Worm (Caenorhabditis elegans) whole organism, mixed stage, embryonic: ENCODE results near the gene nuo-1.
A peak's percentile ranks its signal among the peaks of the same experiment; 100 is the strongest.

Source experiments
- M03D4.4 ChIP-seq: sonication (generic microtip); optimal IDR thresholded peaks from 2 replicates; lab custom pipeline; 2017; ENCODE audit warnings: mild to moderate bottlenecking, missing genetic modification characterization, missing compliant biosample characterization
- bed-3 ChIP-seq: fragments of 200-800 bp; sonication (Bioruptor generic); optimal IDR thresholded peaks from 3 replicates; lab custom pipeline; 2018; ENCODE audit warnings: mild to moderate bottlenecking, missing genetic modification characterization, moderate library complexity, missing compliant biosample characterization
- blmp-1 ChIP-seq: fragments of 150-350 bp; optimal IDR thresholded peaks from 2 replicates; lab custom pipeline; 2014; ENCODE audit warnings: missing biosample characterization, missing genetic modification characterization
- ceh-39 ChIP-seq: fragments of 150-350 bp; optimal IDR thresholded peaks from 2 replicates; lab custom pipeline; 2014; ENCODE audit warnings: missing biosample characterization, missing genetic modification characterization
- ceh-43 ChIP-seq: fragments of 200-800 bp; sonication (Bioruptor generic); optimal IDR thresholded peaks from 2 replicates; lab custom pipeline; 2018; ENCODE audit warnings: mild to moderate bottlenecking, missing genetic modification characterization, moderate library complexity, missing compliant biosample characterization
- ceh-83 ChIP-seq: fragments of 200-800 bp; sonication (Bioruptor generic); optimal IDR thresholded peaks from 2 replicates; lab custom pipeline; 2018; ENCODE audit warnings: mild to moderate bottlenecking, missing genetic modification characterization, missing compliant biosample characterization
- ces-1 ChIP-seq: fragments of 150-350 bp; optimal IDR thresholded peaks from 2 replicates; lab custom pipeline; 2014; ENCODE audit warnings: missing biosample characterization, missing genetic modification reagents, missing genetic modification characterization
- drap-1 ChIP-seq: fragments of 200-800 bp; sonication (Bioruptor generic); optimal IDR thresholded peaks from 3 replicates; lab custom pipeline; 2018; ENCODE audit warnings: mild to moderate bottlenecking, missing genetic modification characterization, missing compliant biosample characterization
- elt-1 ChIP-seq: sonication (generic microtip); optimal IDR thresholded peaks from 2 replicates; lab custom pipeline; 2017; ENCODE audit warnings: missing genetic modification characterization, mild to moderate bottlenecking, missing compliant biosample characterization, antibody characterized with exemption, moderate library complexity, borderline replicate concordance; ENCODE audit not compliant: insufficient read depth
- elt-3 ChIP-seq: fragments of 150-350 bp; optimal IDR thresholded peaks from 2 replicates; lab custom pipeline; 2014; ENCODE audit warnings: missing biosample characterization, missing genetic modification characterization
- flh-1 ChIP-seq: fragments of 200-800 bp; sonication (Bioruptor generic); optimal IDR thresholded peaks from 2 replicates; lab custom pipeline; 2018; ENCODE audit warnings: mild to moderate bottlenecking, missing genetic modification characterization, moderate library complexity, missing compliant biosample characterization
- ham-2 ChIP-seq: fragments of 200-800 bp; sonication (Bioruptor generic); optimal IDR thresholded peaks from 2 replicates; lab custom pipeline; 2018; ENCODE audit warnings: mild to moderate bottlenecking, missing genetic modification characterization, missing compliant biosample characterization
- lin-13 ChIP-seq: fragments of 150-350 bp; optimal IDR thresholded peaks from 2 replicates; lab custom pipeline; 2014; ENCODE audit warnings: missing biosample characterization, missing genetic modification characterization
- lin-32 ChIP-seq: fragments of 200-800 bp; sonication (Bioruptor generic); optimal IDR thresholded peaks from 2 replicates; lab custom pipeline; 2018; ENCODE audit warnings: mild to moderate bottlenecking, missing genetic modification characterization, missing compliant biosample characterization
- lsy-2 ChIP-seq: fragments of 150-350 bp; optimal IDR thresholded peaks from 2 replicates; lab custom pipeline; 2014; ENCODE audit warnings: missing biosample characterization, missing genetic modification characterization
- mep-1 ChIP-seq: fragments of 150-350 bp; optimal IDR thresholded peaks from 2 replicates; lab custom pipeline; 2017; ENCODE audit warnings: missing biosample characterization, missing genetic modification reagents, missing genetic modification characterization, inconsistent platforms
- mls-2 ChIP-seq: sonication (generic microtip); optimal IDR thresholded peaks from 2 replicates; lab custom pipeline; 2016; ENCODE audit warnings: mild to moderate bottlenecking, missing genetic modification characterization, moderate library complexity, missing compliant biosample characterization
- nhr-12 ChIP-seq: fragments of 150-350 bp; optimal IDR thresholded peaks from 2 replicates; lab custom pipeline; 2014; ENCODE audit warnings: missing biosample characterization, missing genetic modification characterization
- nhr-2 ChIP-seq: fragments of 150-350 bp; optimal IDR thresholded peaks from 2 replicates; lab custom pipeline; 2014; ENCODE audit warnings: missing biosample characterization, missing genetic modification characterization
- nhr-237 ChIP-seq: fragments of 150-350 bp; optimal IDR thresholded peaks from 2 replicates; lab custom pipeline; 2014; ENCODE audit warnings: missing biosample characterization, missing genetic modification characterization
- nhr-28 ChIP-seq: fragments of 150-350 bp; optimal IDR thresholded peaks from 2 replicates; lab custom pipeline; 2014; ENCODE audit warnings: missing biosample characterization, missing genetic modification characterization
- nhr-76 ChIP-seq: sonication (generic microtip); optimal IDR thresholded peaks from 2 replicates; lab custom pipeline; 2017; ENCODE audit warnings: missing biosample characterization, missing genetic modification characterization
- pha-4 ChIP-seq: fragments of 150-350 bp; optimal IDR thresholded peaks from 2 replicates; lab custom pipeline; 2018; ENCODE audit warnings: missing biosample characterization, missing genetic modification reagents, missing genetic modification characterization
- sem-2 ChIP-seq: fragments of 200-800 bp; sonication (Bioruptor generic); optimal IDR thresholded peaks from 2 replicates; lab custom pipeline; 2018; ENCODE audit warnings: mild to moderate bottlenecking, missing genetic modification characterization, missing compliant biosample characterization
- snpc-4 ChIP-seq: fragments of 150-350 bp; optimal IDR thresholded peaks from 2 replicates; lab custom pipeline; 2014; ENCODE audit warnings: missing biosample characterization, missing genetic modification characterization
- sptf-1 ChIP-seq: sonication (generic microtip); optimal IDR thresholded peaks from 2 replicates; lab custom pipeline; 2017; ENCODE audit warnings: mild to moderate bottlenecking, missing genetic modification characterization, moderate library complexity, missing compliant biosample characterization
- tbx-8 ChIP-seq: fragments of 200-800 bp; sonication (Bioruptor generic); optimal IDR thresholded peaks from 2 replicates; lab custom pipeline; 2018; ENCODE audit warnings: mild to moderate bottlenecking, missing genetic modification characterization, moderate library complexity, missing compliant biosample characterization
- unc-39 ChIP-seq: fragments of 150-350 bp; optimal IDR thresholded peaks from 2 replicates; lab custom pipeline; 2014; ENCODE audit warnings: missing biosample characterization, missing genetic modification characterization
- zip-8 ChIP-seq: fragments of 150-350 bp; optimal IDR thresholded peaks from 2 replicates; lab custom pipeline; 2014; ENCODE audit warnings: missing biosample characterization, missing genetic modification characterization
- ztf-11 ChIP-seq: fragments of 150-350 bp; optimal IDR thresholded peaks from 2 replicates; lab custom pipeline; 2014; ENCODE audit warnings: missing biosample characterization, missing genetic modification characterization

The nuo-1 gene

DNA sequence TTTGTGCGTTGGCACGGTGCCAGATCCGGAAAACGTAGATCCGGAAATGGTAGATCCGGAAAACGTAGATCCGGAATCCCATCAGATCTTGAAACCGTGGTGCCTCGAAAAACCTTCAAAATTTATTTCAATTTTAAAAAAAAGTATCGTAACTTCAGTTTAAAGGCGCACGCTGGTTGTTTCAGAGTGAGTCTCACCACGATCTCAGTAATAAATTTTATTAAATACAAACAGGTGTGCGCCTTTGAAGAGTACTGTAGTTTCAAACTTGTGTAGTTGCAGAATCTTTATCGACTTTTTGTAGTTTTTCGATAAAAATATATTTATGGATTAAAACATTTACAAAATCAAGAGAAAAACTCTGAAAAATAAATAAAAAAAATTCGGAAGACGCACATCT is 47.0 kb upstream of the nuo-1 start:
- TF ChIP-seq elt-1 (tag; lab: Kevin White, UChicago) (no peak), pha-4 (tag; lab: Kevin White, UChicago) (no peak), mep-1 (tag; lab: Kevin White, UChicago) (no peak), elt-3 (tag; lab: Kevin White, UChicago) (no peak), bed-3 (GFP tag; lab: Kevin White, UChicago) (no peak), sem-2 (GFP tag; lab: Kevin White, UChicago) (no peak), M03D4.4 (tag; lab: Kevin White, UChicago) (no peak), blmp-1 (tag; lab: Kevin White, UChicago) (no peak), nhr-28 (no peak), sptf-1 (tag; lab: Kevin White, UChicago) (no peak)

DNA sequence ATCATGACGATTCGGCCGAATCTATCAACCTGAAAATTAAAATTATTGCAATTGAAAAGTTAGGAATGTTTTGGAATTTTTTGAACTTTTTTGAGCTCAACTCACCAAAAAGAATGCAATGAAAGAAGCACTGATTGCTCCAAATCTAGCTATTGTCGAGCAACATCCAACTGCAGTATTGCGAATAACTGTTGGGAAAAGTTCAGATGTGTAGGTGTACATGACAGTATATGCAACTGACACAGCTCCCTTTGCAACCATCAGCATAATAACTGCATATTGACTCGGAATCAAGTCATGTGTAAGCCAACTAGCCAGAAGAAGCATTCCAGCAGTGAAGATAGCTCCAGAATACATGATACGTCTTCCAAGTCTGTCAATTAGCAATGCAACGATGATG is 45.1 kb upstream of the nuo-1 start:
- no peak for TF ChIP-seq lin-32 (GFP tag; lab: Kevin White, UChicago)
- TF ChIP-seq zip-8 (tag; lab: Kevin White, UChicago), result no peak
- no peak for TF ChIP-seq sem-2 (GFP tag; lab: Kevin White, UChicago)

DNA sequence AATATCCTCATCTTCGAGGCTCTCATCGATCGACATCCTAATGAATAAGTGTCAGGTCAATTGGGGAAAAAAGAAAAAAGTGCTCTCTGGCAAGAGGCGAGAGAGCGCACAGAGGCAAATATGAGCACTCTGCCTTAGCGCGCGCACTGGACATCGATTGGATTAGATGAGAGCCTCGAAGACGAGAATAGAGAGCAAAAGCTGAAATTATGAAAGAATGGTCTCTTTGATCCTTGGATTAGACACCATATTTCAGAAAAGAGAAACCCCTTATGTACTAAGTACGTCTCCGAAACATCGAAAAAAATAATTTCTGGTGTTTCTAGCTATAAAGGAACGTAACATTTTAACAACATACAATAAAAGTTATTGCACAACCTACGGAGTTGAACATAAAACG is 42.4 kb upstream of the nuo-1 start, which contains the start of gene F45E10.2:
F45E10.2 (minus strand) TSS at position 101 of the 400 bp plus-strand sequence.
- TF ChIP-seq bed-3 (GFP tag; lab: Kevin White, UChicago) (no peak), mep-1 (tag; lab: Kevin White, UChicago) (no peak), tbx-8 (GFP tag; lab: Kevin White, UChicago) (no peak), nhr-28 (no peak), nhr-237 (tag; lab: Kevin White, UChicago) (no peak), ham-2 (no peak), lsy-2 (tag; lab: Kevin White, UChicago) (no peak), M03D4.4 (tag; lab: Kevin White, UChicago) (no peak), ztf-11 (no peak), pha-4 (tag; lab: Kevin White, UChicago) (no peak), zip-8 (tag; lab: Kevin White, UChicago) (no peak), drap-1 (GFP tag; lab: Kevin White, UChicago) (no peak), ceh-39 (tag; lab: Kevin White, UChicago) (no peak), ceh-43 (GFP tag; lab: Kevin White, UChicago) (no peak), blmp-1 (tag; lab: Kevin White, UChicago) (no peak), nhr-2 (tag; lab: Kevin White, UChicago) (no peak), lin-13 (no peak)

DNA sequence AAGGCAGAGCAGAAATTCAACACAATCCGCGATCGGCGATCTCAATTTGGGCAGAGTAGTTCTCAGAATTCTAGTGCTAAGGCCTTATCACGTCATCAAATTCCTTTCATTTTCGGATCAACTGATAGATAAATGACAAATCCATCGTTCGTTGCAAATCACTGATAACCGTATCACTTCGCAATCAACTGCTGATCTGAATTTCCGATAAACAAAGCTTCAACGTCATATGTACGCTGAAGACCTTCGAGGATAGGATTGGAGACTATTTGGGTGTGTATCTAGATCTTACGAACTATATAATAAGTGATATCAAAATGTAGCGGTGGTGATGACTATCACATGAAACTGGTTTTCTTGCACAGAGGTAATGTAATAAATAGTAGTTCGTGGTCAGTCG is 40.4 kb upstream of the nuo-1 start:
- no peak for TF ChIP-seq sptf-1 (tag; lab: Kevin White, UChicago)
- no peak for TF ChIP-seq tbx-8 (GFP tag; lab: Kevin White, UChicago)
- TF ChIP-seq ces-1 (GFP tag; lab: Kevin White, UChicago), result no peak
- TF ChIP-seq elt-3 (tag; lab: Kevin White, UChicago), result peak; percentile 43
- no peak for TF ChIP-seq snpc-4
- TF ChIP-seq elt-1 (tag; lab: Kevin White, UChicago), result peak; percentile 77
- no peak for TF ChIP-seq nhr-12 (tag; lab: Kevin White, UChicago)
- no peak for TF ChIP-seq ceh-83 (GFP tag; lab: Kevin White, UChicago)
- TF ChIP-seq unc-39 (tag; lab: Kevin White, UChicago), result no peak
- TF ChIP-seq pha-4 (tag; lab: Kevin White, UChicago), result no peak
- TF ChIP-seq nhr-2 (tag; lab: Kevin White, UChicago), result no peak

DNA sequence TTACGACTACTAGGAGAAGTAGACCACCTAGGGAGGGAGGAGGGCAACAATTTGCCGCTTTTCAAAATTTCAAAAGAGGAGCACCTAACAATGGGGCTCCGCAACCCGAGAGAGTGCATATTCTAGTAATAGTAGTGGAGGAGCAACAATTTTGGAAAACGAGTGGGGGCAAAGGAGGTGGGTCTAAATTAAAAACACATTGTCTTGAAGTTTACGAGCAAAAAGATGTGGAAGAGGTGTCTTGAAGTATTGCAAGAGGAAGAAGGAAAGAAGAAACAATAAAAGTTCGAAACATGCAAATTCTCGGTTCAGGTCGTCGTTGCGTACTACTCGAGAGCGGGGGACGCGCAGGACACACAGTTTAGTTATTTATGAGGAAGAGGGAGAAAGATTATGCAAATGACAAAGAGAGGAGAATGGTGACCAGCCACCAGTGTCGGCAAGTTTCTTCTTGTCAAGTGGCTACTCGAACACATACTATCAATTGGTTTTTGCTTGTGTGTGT is 33.4 kb upstream of the nuo-1 start:
- TF ChIP-seq ztf-11 (no peak), ceh-43 (GFP tag; lab: Kevin White, UChicago) (no peak), sptf-1 (tag; lab: Kevin White, UChicago) (no peak), zip-8 (tag; lab: Kevin White, UChicago) (no peak), mls-2 (no peak), elt-1 (tag; lab: Kevin White, UChicago) (no peak), snpc-4 (no peak), blmp-1 (tag; lab: Kevin White, UChicago) (no peak), drap-1 (GFP tag; lab: Kevin White, UChicago) (no peak)

DNA sequence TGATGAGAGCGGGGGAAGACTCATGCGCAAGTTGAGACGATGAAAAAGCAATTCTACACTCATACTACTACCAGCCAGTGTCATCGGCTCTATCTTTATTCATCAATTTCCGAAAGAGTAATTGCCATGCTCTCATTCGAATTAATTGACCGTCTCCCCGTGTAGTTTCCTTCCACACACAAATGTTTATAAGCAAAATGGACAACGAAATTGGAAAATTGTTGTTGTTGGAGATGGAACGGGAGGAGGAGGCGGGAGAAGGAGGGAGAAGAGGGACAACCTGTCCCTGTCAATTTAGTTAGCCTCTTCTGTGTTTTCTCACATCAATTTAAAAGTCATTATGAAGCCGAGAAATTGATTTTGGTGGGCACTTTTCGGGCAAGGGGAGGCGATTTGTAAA is 25.1 kb upstream of the nuo-1 start:
- TF ChIP-seq nhr-28, result no peak
- no peak for TF ChIP-seq nhr-76
- TF ChIP-seq sptf-1 (tag; lab: Kevin White, UChicago), result peak; percentile 19
- TF ChIP-seq elt-1 (tag; lab: Kevin White, UChicago), result no peak
- TF ChIP-seq blmp-1 (tag; lab: Kevin White, UChicago), result no peak
- peak; percentile 63 for TF ChIP-seq ces-1 (GFP tag; lab: Kevin White, UChicago)
- no peak for TF ChIP-seq mep-1 (tag; lab: Kevin White, UChicago)
- TF ChIP-seq lsy-2 (tag; lab: Kevin White, UChicago), result no peak
- no peak for TF ChIP-seq lin-13
- TF ChIP-seq flh-1 (GFP tag; lab: Kevin White, UChicago), result no peak
- no peak for TF ChIP-seq ceh-43 (GFP tag; lab: Kevin White, UChicago)
